Worm (Caenorhabditis elegans) whole organism, L2 larva: Measurements from ENCODE around the gene mksr-1.

ENCODE experiments used
- C34F6.9 ChIP-seq: fragments of 150-350 bp; optimal IDR thresholded peaks from 2 replicates; lab custom pipeline; 2014; ENCODE audit warnings: missing biosample characterization, missing genetic modification characterization
- F13H6.1 ChIP-seq: sonication (generic microtip); optimal IDR thresholded peaks from 2 replicates; lab custom pipeline; 2016; ENCODE audit warnings: missing genetic modification characterization, missing compliant biosample characterization
- R02D3.7 ChIP-seq: fragments of 150-350 bp; optimal IDR thresholded peaks from 2 replicates; lab custom pipeline; 2014; ENCODE audit warnings: missing biosample characterization, missing genetic modification characterization
- Y55F3AM.14 ChIP-seq: fragments of 200-800 bp; sonication (Bioruptor generic); optimal IDR thresholded peaks from 2 replicates; lab custom pipeline; 2018; ENCODE audit warnings: mild to moderate bottlenecking, missing genetic modification characterization, missing compliant biosample characterization
- ZK546.5 ChIP-seq: sonication (generic microtip); optimal IDR thresholded peaks from 2 replicates; lab custom pipeline; 2017; ENCODE audit warnings: missing biosample characterization, missing genetic modification characterization
- alr-1 ChIP-seq: fragments of 150-350 bp; optimal IDR thresholded peaks from 2 replicates; lab custom pipeline; 2014; ENCODE audit warnings: missing biosample characterization, missing genetic modification characterization
- aly-2 ChIP-seq: fragments of 150-350 bp; optimal IDR thresholded peaks from 2 replicates; lab custom pipeline; 2014; ENCODE audit warnings: missing biosample characterization, missing genetic modification characterization
- ama-1 ChIP-seq: fragments of 150-350 bp; optimal IDR thresholded peaks from 2 replicates; lab custom pipeline; 2018; ENCODE audit warnings: inconsistent platforms
- blmp-1 ChIP-seq: sonication (generic microtip); optimal IDR thresholded peaks from 2 replicates; lab custom pipeline; 2017; ENCODE audit warnings: missing genetic modification characterization, mild to moderate bottlenecking, missing compliant biosample characterization, antibody characterized with exemption, moderate library complexity; ENCODE audit not compliant: insufficient read depth
- ceh-16 ChIP-seq: fragments of 150-350 bp; optimal IDR thresholded peaks from 2 replicates; lab custom pipeline; 2014; ENCODE audit warnings: missing biosample characterization, missing genetic modification characterization
- crh-2 ChIP-seq: sonication (generic microtip); optimal IDR thresholded peaks from 2 replicates; lab custom pipeline; 2017; ENCODE audit warnings: missing biosample characterization, missing genetic modification characterization
- dmd-4 ChIP-seq: sonication (generic microtip); optimal IDR thresholded peaks from 2 replicates; lab custom pipeline; 2017; ENCODE audit warnings: missing biosample characterization, missing genetic modification characterization
- egl-27 ChIP-seq: sonication (generic microtip); optimal IDR thresholded peaks from 3 replicates; lab custom pipeline; 2017; ENCODE audit warnings: missing biosample characterization, missing genetic modification reagents, missing genetic modification characterization
- elt-1 ChIP-seq: fragments of 150-350 bp; optimal IDR thresholded peaks from 2 replicates; lab custom pipeline; 2014; ENCODE audit warnings: missing biosample characterization, missing genetic modification characterization
- elt-3 ChIP-seq: sonication (generic microtip); optimal IDR thresholded peaks from 2 replicates; lab custom pipeline; 2017; ENCODE audit warnings: missing biosample characterization, missing genetic modification characterization
- fos-1 ChIP-seq: fragments of 150-350 bp; optimal IDR thresholded peaks from 2 replicates; lab custom pipeline; 2014; ENCODE audit warnings: missing biosample characterization, missing genetic modification characterization
- lin-11 ChIP-seq: fragments of 150-350 bp; sonication (generic microtip); optimal IDR thresholded peaks from 2 replicates; lab custom pipeline; 2014; ENCODE audit warnings: missing biosample characterization, missing genetic modification characterization, inconsistent platforms, mixed read lengths
- lin-13 ChIP-seq: fragments of 150-350 bp; optimal IDR thresholded peaks from 2 replicates; lab custom pipeline; 2014; ENCODE audit warnings: missing biosample characterization, missing genetic modification reagents, missing genetic modification characterization
- lin-39 ChIP-seq: fragments of 150-350 bp; optimal IDR thresholded peaks from 2 replicates; lab custom pipeline; 2014; ENCODE audit warnings: missing biosample characterization, missing genetic modification reagents, missing genetic modification characterization
- lsy-2 ChIP-seq, 2 experiments: fragments of 150-350 bp in 1 of 2; sonication (generic microtip) in 1 of 2; optimal IDR thresholded peaks; 2 replicates each; lab custom pipeline; 2014 to 2017; ENCODE audit warnings: missing biosample characterization in 2 of 2, missing genetic modification characterization in 2 of 2
- mab-5 ChIP-seq: fragments of 150-350 bp; optimal IDR thresholded peaks from 2 replicates; lab custom pipeline; 2014; ENCODE audit warnings: missing biosample characterization, missing genetic modification characterization
- mbf-1 ChIP-seq: sonication (generic microtip); optimal IDR thresholded peaks from 2 replicates; lab custom pipeline; 2017; ENCODE audit warnings: missing biosample characterization, missing genetic modification characterization
- mdl-1 ChIP-seq, 2 experiments: fragments of 150-350 bp in 1 of 2; sonication (generic microtip) in 1 of 2; optimal IDR thresholded peaks; 2 replicates each; lab custom pipeline; 2017; ENCODE audit warnings: missing biosample characterization in 2 of 2, missing genetic modification characterization in 2 of 2
- nhr-10 ChIP-seq: sonication (generic microtip); optimal IDR thresholded peaks from 2 replicates; lab custom pipeline; 2017; ENCODE audit warnings: missing biosample characterization, missing genetic modification characterization
- nhr-11 ChIP-seq: fragments of 150-350 bp; optimal IDR thresholded peaks from 2 replicates; lab custom pipeline; 2014; ENCODE audit warnings: missing biosample characterization, missing genetic modification characterization
- nhr-12 ChIP-seq: fragments of 150-350 bp; optimal IDR thresholded peaks from 2 replicates; lab custom pipeline; 2014; ENCODE audit warnings: missing biosample characterization, missing genetic modification characterization
- nhr-129 ChIP-seq: fragments of 150-350 bp; optimal IDR thresholded peaks from 2 replicates; lab custom pipeline; 2014; ENCODE audit warnings: missing biosample characterization, missing genetic modification characterization
- nhr-21 ChIP-seq: fragments of 150-350 bp; optimal IDR thresholded peaks from 2 replicates; lab custom pipeline; 2014; ENCODE audit warnings: missing biosample characterization, missing genetic modification characterization
- nhr-23 ChIP-seq: fragments of 150-350 bp; optimal IDR thresholded peaks from 2 replicates; lab custom pipeline; 2014; ENCODE audit warnings: missing biosample characterization, missing genetic modification reagents, missing genetic modification characterization
- nhr-237 ChIP-seq: fragments of 150-350 bp; optimal IDR thresholded peaks from 2 replicates; lab custom pipeline; 2014; ENCODE audit warnings: missing biosample characterization, missing genetic modification characterization
- nhr-25 ChIP-seq: fragments of 150-350 bp; sonication (generic microtip); optimal IDR thresholded peaks from 3 replicates; lab custom pipeline; 2014; ENCODE audit warnings: missing biosample characterization, missing genetic modification characterization
- nhr-6 ChIP-seq: fragments of 150-350 bp; optimal IDR thresholded peaks from 2 replicates; lab custom pipeline; 2014; ENCODE audit warnings: missing biosample characterization, missing genetic modification characterization
- nhr-77 ChIP-seq: fragments of 150-350 bp; optimal IDR thresholded peaks from 2 replicates; lab custom pipeline; 2014; ENCODE audit warnings: missing biosample characterization, missing genetic modification characterization
- peb-1 ChIP-seq: fragments of 150-350 bp; optimal IDR thresholded peaks from 2 replicates; lab custom pipeline; 2014; ENCODE audit warnings: missing biosample characterization, missing genetic modification characterization
- sem-4 ChIP-seq: fragments of 150-350 bp; optimal IDR thresholded peaks from 2 replicates; lab custom pipeline; 2014; ENCODE audit warnings: missing biosample characterization, missing genetic modification reagents, missing genetic modification characterization
- skn-1 ChIP-seq: sonication (generic microtip); optimal IDR thresholded peaks from 2 replicates; lab custom pipeline; 2017; ENCODE audit warnings: missing biosample characterization, missing genetic modification characterization
- sma-3 ChIP-seq: sonication (generic microtip); optimal IDR thresholded peaks from 2 replicates; lab custom pipeline; 2016; ENCODE audit warnings: missing genetic modification reagents, missing genetic modification characterization, missing compliant biosample characterization
- sma-9 ChIP-seq, 2 experiments: fragments of 150-350 bp in 1 of 2; sonication (generic microtip) in 1 of 2; optimal IDR thresholded peaks; 2 replicates each; lab custom pipeline; 2014 to 2016; ENCODE audit warnings: missing genetic modification characterization in 2 of 2, mild to moderate bottlenecking in 1 of 2, missing biosample characterization in 1 of 2, missing compliant biosample characterization in 1 of 2, missing genetic modification reagents in 1 of 2, moderate library complexity in 1 of 2
- snpc-4 ChIP-seq: fragments of 150-350 bp; optimal IDR thresholded peaks from 2 replicates; lab custom pipeline; 2014; ENCODE audit warnings: missing biosample characterization, missing genetic modification characterization
- unc-39 ChIP-seq: fragments of 150-350 bp; optimal IDR thresholded peaks from 2 replicates; lab custom pipeline; 2014; ENCODE audit warnings: missing biosample characterization, missing genetic modification characterization
- unc-55 ChIP-seq: fragments of 150-350 bp; sonication (generic microtip); optimal IDR thresholded peaks from 3 replicates; lab custom pipeline; 2014; ENCODE audit warnings: missing biosample characterization, missing genetic modification reagents, missing genetic modification characterization
- unc-62 ChIP-seq: fragments of 150-350 bp; optimal IDR thresholded peaks from 2 replicates; lab custom pipeline; 2014; ENCODE audit warnings: missing biosample characterization, missing genetic modification reagents, missing genetic modification characterization
- zag-1 ChIP-seq: fragments of 150-350 bp; optimal IDR thresholded peaks from 2 replicates; lab custom pipeline; 2014; ENCODE audit warnings: missing biosample characterization, missing genetic modification characterization
- ztf-1 ChIP-seq: fragments of 200-800 bp; sonication (Bioruptor generic); conservative IDR thresholded peaks from 2 replicates; pipeline ENCODE4 v1.3.6; 2022; ENCODE audit warnings: missing genetic modification characterization, missing compliant biosample characterization
- ztf-11 ChIP-seq: sonication (generic microtip); optimal IDR thresholded peaks from 2 replicates; lab custom pipeline; 2017; ENCODE audit warnings: missing biosample characterization, missing genetic modification characterization
- ztf-4 ChIP-seq: fragments of 150-350 bp; optimal IDR thresholded peaks from 2 replicates; lab custom pipeline; 2014; ENCODE audit warnings: missing biosample characterization, missing genetic modification characterization

The mksr-1 gene

ce11 chrX:1021835-1022311, 47.1 kb downstream of the mksr-1 start:
- TF ChIP-seq lin-11 (tag; lab: Kevin White, UChicago) (no peak), mab-5 (tag; lab: Kevin White, UChicago) (peak; percentile 2), blmp-1 (no peak), nhr-77 (tag; lab: Kevin White, UChicago) (no peak), ceh-16 (no peak), ZK546.5 (no peak), nhr-25 (tag; lab: Kevin White, UChicago) (no peak), lin-39 (no peak), unc-55 (GFP tag; lab: Kevin White, UChicago) (peak; percentile 74), alr-1 (tag; lab: Kevin White, UChicago) (no peak), ztf-11 (tag; lab: Kevin White, UChicago) (no peak), lin-13 (GFP tag; lab: Kevin White, UChicago) (no peak), dmd-4 (tag; lab: Kevin White, UChicago) (no peak), elt-3 (no peak), nhr-21 (tag; lab: Kevin White, UChicago) (no peak), lsy-2 (tag; optimal IDR thresholded peaks at IDR 0.05; lab: Kevin White, UChicago) (peak in 1 of 2 experiments; percentile 9), nhr-129 (tag; lab: Kevin White, UChicago) (peak; percentile 68), ztf-4 (tag; lab: Kevin White, UChicago) (no peak), ama-1 (no peak), skn-1 (no peak), nhr-237 (tag; lab: Kevin White, UChicago) (no peak), aly-2 (tag; lab: Kevin White, UChicago) (no peak)

- TF ChIP-seq nhr-237 (tag; lab: Kevin White, UChicago), result no peak
- TF ChIP-seq elt-3, result no peak
- no peak for TF ChIP-seq lin-13 (GFP tag; lab: Kevin White, UChicago)
- TF ChIP-seq nhr-129 (tag; lab: Kevin White, UChicago), result peak; percentile 19
- TF ChIP-seq nhr-12 (tag; lab: Kevin White, UChicago), result no peak
- no peak for TF ChIP-seq alr-1 (tag; lab: Kevin White, UChicago)
- TF ChIP-seq unc-62 (GFP tag; lab: Kevin White, UChicago), result no peak
- no peak for TF ChIP-seq unc-39 (tag; lab: Kevin White, UChicago)
- no peak for TF ChIP-seq sma-3 (GFP tag; lab: Kevin White, UChicago)
- no peak for TF ChIP-seq nhr-25 (tag; lab: Kevin White, UChicago)
- TF ChIP-seq peb-1 (tag; lab: Kevin White, UChicago), result no peak
- no peak for TF ChIP-seq F13H6.1 (tag; lab: Kevin White, UChicago)
- no peak for TF ChIP-seq snpc-4
- TF ChIP-seq nhr-11, result no peak
- no peak for TF ChIP-seq nhr-77 (tag; lab: Kevin White, UChicago)
- TF ChIP-seq mbf-1, result no peak
- no peak for TF ChIP-seq lin-39
- TF ChIP-seq nhr-10 (tag; lab: Kevin White, UChicago), result no peak
- TF ChIP-seq ama-1, result no peak
- no peak for TF ChIP-seq unc-55 (GFP tag; lab: Kevin White, UChicago)
- TF ChIP-seq ZK546.5, result no peak
- no peak for TF ChIP-seq nhr-21 (tag; lab: Kevin White, UChicago)
- TF ChIP-seq crh-2, result peak; percentile 16
- TF ChIP-seq ceh-16, result no peak
- TF ChIP-seq mab-5 (tag; lab: Kevin White, UChicago), result peak; percentile 26
- TF ChIP-seq fos-1, result no peak
- TF ChIP-seq sma-9 (GFP tag; optimal IDR thresholded peaks at IDR 0.05; lab: Kevin White, UChicago), result no peak
- no peak for TF ChIP-seq sma-9 (tag; optimal IDR thresholded peaks at IDR 0.05; lab: Kevin White, UChicago)
- TF ChIP-seq ztf-11 (tag; lab: Kevin White, UChicago), result no peak
- no peak for TF ChIP-seq mdl-1 (tag; optimal IDR thresholded peaks at IDR 0.05; lab: Kevin White, UChicago)
- TF ChIP-seq egl-27, result no peak
- TF ChIP-seq skn-1, result no peak
- TF ChIP-seq R02D3.7, result no peak
- no peak for TF ChIP-seq dmd-4 (tag; lab: Kevin White, UChicago)
- no peak for TF ChIP-seq elt-1 (tag; lab: Kevin White, UChicago)
- TF ChIP-seq nhr-6 (tag; lab: Kevin White, UChicago), result no peak
- no peak for TF ChIP-seq zag-1
- TF ChIP-seq Y55F3AM.14 (GFP tag; lab: Kevin White, UChicago), result no peak
- no peak for TF ChIP-seq lin-11 (tag; lab: Kevin White, UChicago)
- TF ChIP-seq sem-4 (tag; lab: Kevin White, UChicago), result no peak
- TF ChIP-seq ztf-1, result no peak
- peak; percentile 1 to 53 for TF ChIP-seq lsy-2 (tag; optimal IDR thresholded peaks at IDR 0.05; lab: Kevin White, UChicago)
- no peak for TF ChIP-seq blmp-1
- no peak for TF ChIP-seq nhr-23
- peak; percentile 25 for TF ChIP-seq C34F6.9 (tag; lab: Kevin White, UChicago)
Observed at ce11 chrX:1018586-1018985, 50.3 kb downstream of the mksr-1 start.
